Worm (Caenorhabditis elegans): ENCODE results near the gene fbxc-24.
"Not testable (repeated sequence)": the region's sequence is repeated elsewhere in the genome, so short reads cannot be mapped to it uniquely, and the experiment has no call there.

fbxc-24 gene

ce11 chrII:948091-948490 is 38.6 kb upstream of the fbxc-24 start, which contains the start of gene fbxc-32:
TSS of gene fbxc-32 (minus strand) at chrII:948191.
- no peak for TF ChIP-seq unc-30 (tag; optimal IDR thresholded peaks at IDR 0.05)
- no peak for TF ChIP-seq fkh-4 (tag; optimal IDR thresholded peaks at IDR 0.05; ENCODE audit: borderline replicate concordance)
- no peak for TF ChIP-seq nhr-71 (tag; optimal IDR thresholded peaks at IDR 0.05)
- no peak for TF ChIP-seq elt-3 (tag; optimal IDR thresholded peaks at IDR 0.05)
- TF ChIP-seq zip-4 (GFP tag; optimal IDR thresholded peaks at IDR 0.05) = no peak
- TF ChIP-seq fos-1 (tag; optimal IDR thresholded peaks at IDR 0.05) = no peak
- no peak for TF ChIP-seq lin-15B (tag; optimal IDR thresholded peaks at IDR 0.05)
- no peak for TF ChIP-seq dpl-1 (GFP tag; optimal IDR thresholded peaks at IDR 0.05)

DNA sequence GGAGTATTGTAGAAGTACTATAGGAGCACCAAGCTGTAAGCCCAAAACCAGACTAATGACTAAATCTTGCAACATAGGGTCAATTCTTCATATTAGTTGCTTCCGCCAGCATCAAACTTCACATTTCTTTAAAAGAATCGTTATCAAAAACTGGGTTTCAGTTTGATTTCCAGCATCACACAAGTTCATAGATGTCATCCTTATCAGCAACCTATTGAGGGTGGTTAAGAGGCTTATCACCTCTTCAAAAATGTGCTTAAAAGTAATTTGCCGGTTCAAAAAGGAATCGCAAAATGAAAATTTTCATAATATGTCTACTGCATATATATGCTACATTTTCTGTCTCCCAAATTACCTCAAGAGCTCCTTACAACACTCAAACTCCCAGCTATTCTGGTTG is 34.3 kb upstream of the fbxc-24 start, which contains the start of gene clec-43:
Gene clec-43, plus strand, starts transcription at position 294 of the 400 bp plus-strand sequence.
- TF ChIP-seq elt-2 (tag; optimal IDR thresholded peaks at IDR 0.05) = peak; percentile 94
- TF ChIP-seq sox-4 (tag; optimal IDR thresholded peaks at IDR 0.05) = no peak
- TF ChIP-seq pqm-1 (tag; optimal IDR thresholded peaks at IDR 0.05) = peak; percentile 15
- no peak for TF ChIP-seq ceh-82 (tag; optimal IDR thresholded peaks at IDR 0.05)
- TF ChIP-seq lin-35 (GFP tag; optimal IDR thresholded peaks at IDR 0.05) = peak in 1 of 2 experiments; percentile 20

DNA sequence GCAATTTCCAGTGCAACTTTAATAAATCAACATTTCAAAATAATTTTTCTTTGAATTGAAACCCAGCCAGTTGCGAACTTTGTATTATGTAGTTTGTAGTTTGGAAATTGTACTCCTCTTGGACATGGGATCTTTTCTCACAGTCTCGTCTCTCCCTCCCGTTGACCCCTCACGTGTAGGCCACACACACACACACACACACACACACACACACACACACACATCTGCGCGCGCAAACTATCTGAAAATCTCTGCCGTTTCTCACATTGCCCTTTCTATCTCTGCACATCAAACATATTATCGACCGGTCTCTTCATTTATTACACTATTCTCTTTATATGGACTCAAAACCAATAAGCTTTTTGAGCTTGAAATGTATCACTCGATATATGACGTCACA is 31.3 kb upstream of the fbxc-24 start, which contains the start of gene fbxc-36:
Gene fbxc-36, plus strand, starts transcription at position 205 of the 400 bp plus-strand sequence.
- TF ChIP-seq ceh-88 (GFP tag; IDR thresholded peaks at IDR 0.05) (no peak), pqm-1 (tag; optimal IDR thresholded peaks at IDR 0.05) (no peak), nhr-85 (tag) (peak; percentile 67), alr-1 (tag; optimal IDR thresholded peaks at IDR 0.05; ENCODE audit: borderline replicate concordance) (no peak), mdl-1 (tag; optimal IDR thresholded peaks at IDR 0.05) (peak in 1 of 2 experiments; percentile 5), efl-1 (optimal IDR thresholded peaks at IDR 0.05) (no peak), efl-1 (GFP tag; optimal IDR thresholded peaks at IDR 0.05 in 1 of 2) (peak in 1 of 2 experiments; percentile 86), ztf-4 (tag; optimal IDR thresholded peaks at IDR 0.05) (no peak), dsc-1 (tag; optimal IDR thresholded peaks at IDR 0.05) (no peak), lin-35 (GFP tag; optimal IDR thresholded peaks at IDR 0.05) (peak in 1 of 2 experiments; percentile 42), ceh-8 (GFP tag; optimal IDR thresholded peaks at IDR 0.05) (no peak), hpl-2 (GFP tag; optimal IDR thresholded peaks at IDR 0.05) (no peak)

DNA sequence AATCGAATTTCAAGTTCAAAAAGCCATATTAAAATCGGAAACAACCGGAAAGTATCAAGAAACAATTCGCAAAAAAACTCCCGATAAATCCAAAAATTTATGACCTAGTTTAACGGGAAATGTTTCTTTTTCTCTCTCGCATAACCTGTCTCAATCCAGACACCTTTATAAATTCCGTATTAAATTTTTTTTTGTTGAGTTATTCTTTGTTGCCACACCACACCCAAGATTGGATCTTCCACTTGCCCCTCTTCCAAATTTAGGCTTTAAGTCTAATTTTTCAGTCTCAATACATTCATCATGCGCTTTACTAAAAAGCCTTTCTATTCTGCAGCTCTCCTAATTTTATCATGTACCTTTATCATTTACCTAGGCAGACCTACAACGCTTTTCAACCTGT is 29.1 kb upstream of the fbxc-24 start, which contains the start of gene R07C3.3:
Gene R07C3.3, plus strand, starts transcription at position 301 of the 400 bp plus-strand sequence.
- TF ChIP-seq skn-1 (tag; optimal IDR thresholded peaks at IDR 0.05) (no peak), hpl-2 (GFP tag; optimal IDR thresholded peaks at IDR 0.05) (no peak)

ce11 chrII:937265-937664 is 27.8 kb upstream of the fbxc-24 start:
- TF ChIP-seq ceh-63 (GFP tag; optimal IDR thresholded peaks at IDR 0.05) = no peak

DNA sequence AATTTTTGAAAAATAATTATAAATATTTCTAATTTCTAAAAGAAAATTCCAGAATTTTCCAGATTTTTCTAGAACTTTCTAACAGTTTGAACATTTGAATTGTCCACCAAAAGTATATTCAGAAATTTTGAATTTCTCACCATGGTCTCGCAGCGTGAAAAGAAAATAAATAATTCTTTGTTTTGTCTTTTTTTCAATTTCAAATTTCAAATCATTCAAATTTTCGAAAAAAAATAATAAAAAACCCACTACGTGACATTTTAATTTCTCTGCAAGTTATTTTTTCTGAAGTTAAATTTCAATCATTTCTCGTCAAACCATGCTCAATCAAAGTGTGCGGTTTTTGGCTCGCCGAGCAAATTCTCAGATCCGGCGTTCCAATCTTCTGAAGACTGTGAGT is 23.3 kb upstream of the fbxc-24 start, which contains the start of gene acs-15:
Gene acs-15, plus strand, starts transcription at position 301 of the 400 bp plus-strand sequence.
- TF ChIP-seq sup-37 (GFP tag; optimal IDR thresholded peaks at IDR 0.05) (no peak), efl-1 (optimal IDR thresholded peaks at IDR 0.05) (no peak), efl-1 (GFP tag; optimal IDR thresholded peaks at IDR 0.05 in 1 of 2) (peak in 1 of 2 experiments; percentile 6)

ce11 chrII:930871-931270 is 21.4 kb upstream of the fbxc-24 start, which contains the start of gene fbxc-34:
TSS of gene fbxc-34 (plus strand) at chrII:931171.
- TF ChIP-seq ces-1 (GFP tag; optimal IDR thresholded peaks at IDR 0.05); swsn-7 (tag; optimal IDR thresholded peaks at IDR 0.05); elt-3 (tag; optimal IDR thresholded peaks at IDR 0.05): not testable (repeated sequence)
